1 fruit fly cellular context compared by ENCODE assay signal in the genomic region with DNA sequence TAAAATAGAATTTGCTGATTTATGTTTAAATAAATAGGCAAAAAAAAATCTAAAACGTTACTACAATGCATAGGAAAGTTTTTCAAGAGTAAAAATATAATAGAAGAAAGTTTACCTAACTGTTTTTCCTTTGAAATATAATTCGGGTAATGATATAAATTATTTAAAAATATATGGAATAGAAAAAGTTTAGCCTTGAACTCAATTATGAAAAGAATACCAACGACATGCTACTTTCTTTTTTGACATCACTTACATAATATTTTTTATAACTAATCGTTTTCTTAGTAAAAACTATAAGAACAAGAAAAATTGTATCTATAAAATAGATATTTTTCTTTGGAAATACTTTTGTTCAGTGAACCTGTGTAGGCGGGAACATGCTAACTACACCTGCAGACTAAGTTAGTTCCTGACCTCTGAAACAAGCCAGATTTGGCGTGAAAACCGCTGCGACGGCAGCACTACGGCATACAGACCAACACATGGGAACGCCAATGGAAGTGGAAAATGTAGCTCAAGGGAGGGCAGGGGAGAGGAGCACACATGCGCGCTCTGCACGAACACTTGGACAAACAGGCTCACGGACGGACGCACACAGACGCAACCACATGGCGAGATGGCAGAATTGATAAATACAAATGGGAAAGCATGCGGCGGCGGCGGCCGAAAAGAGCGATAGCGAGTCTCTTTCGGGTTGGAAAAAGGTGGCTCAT.
TF ChIP-seq lines count a peak whose summit lies in the region.

No protein-coding gene starts in this region.

TF ChIP-seq in whole organism, embryonic, 481 proteins besides CTCF, POLR2A, EP300 and RAD21 (continued from another document and continues in another):
- TF ChIP-seq MTF-1 (GFP tag; optimal IDR thresholded peaks at IDR 0.05; lab: Kevin White, UChicago; ENCODE audit: borderline replicate concordance) (no peak), Atf6 (GFP tag; IDR thresholded peaks at IDR 0.05; lab: Robert Waterston, UW) (peak; percentile 30; the same call in 1 of the 2 replicates), fru (optimal IDR thresholded peaks at IDR 0.05; lab: Kevin White, UChicago) (no peak), CG10267 (tag; optimal IDR thresholded peaks at IDR 0.05; lab: Kevin White, UChicago) (peak; percentile 12), org-1 (GFP tag; optimal IDR thresholded peaks at IDR 0.05; lab: Kevin White, UChicago) (no peak), CG13775 (GFP tag; optimal IDR thresholded peaks at IDR 0.05; lab: Kevin White, UChicago) (peak; percentile 32), CG6272 (GFP tag; IDR thresholded peaks at IDR 0.05; lab: Robert Waterston, UW) (peak; percentile 25; the same call in 1 of the 2 replicates), CG15514 (GFP tag; optimal IDR thresholded peaks at IDR 0.05; lab: Kevin White, UChicago) (peak; percentile 52), Ssrp (tag; optimal IDR thresholded peaks at IDR 0.05; lab: Kevin White, UChicago) (peak; percentile 42), chn (GFP tag; optimal IDR thresholded peaks at IDR 0.05; lab: Kevin White, UChicago) (no peak), CG1602 (GFP tag; optimal IDR thresholded peaks at IDR 0.05; lab: Kevin White, UChicago) (peak; percentile 29), Poxn (GFP tag; IDR thresholded peaks at IDR 0.05; lab: Robert Waterston, UW) (no peak), az2 (GFP tag; optimal IDR thresholded peaks at IDR 0.05; lab: Kevin White, UChicago) (peak; percentile 20), chm (GFP tag; IDR thresholded peaks at IDR 0.05; lab: Robert Waterston, UW) (no peak; the same call in 1 of the 2 replicates), CrebB (tag; optimal IDR thresholded peaks at IDR 0.05; lab: Kevin White, UChicago) (peak; percentile 17), crp (GFP tag; optimal IDR thresholded peaks at IDR 0.05; lab: Kevin White, UChicago) (peak in 1 of 2 experiments; percentile 21), CG2712 (tag; optimal IDR thresholded peaks at IDR 0.05; lab: Kevin White, UChicago) (peak; percentile 36), danr (GFP tag; IDR thresholded peaks at IDR 0.05; lab: Robert Waterston, UW) (no peak), NFAT (GFP tag; IDR thresholded peaks at IDR 0.05; lab: Robert Waterston, UW) (peak; percentile 68), ken (GFP tag; IDR thresholded peaks at IDR 0.05; lab: Robert Waterston, UW) (no peak), aop (GFP tag; IDR thresholded peaks at IDR 0.05; lab: Robert Waterston, UW) (0 out of 2 replicates have a peak, but pooled peaks have one; percentile 8), trem (tag; optimal IDR thresholded peaks at IDR 0.05; lab: Kevin White, UChicago) (peak; percentile 21), croc (GFP tag; conservative IDR thresholded peaks at IDR 0.05; lab: Robert Waterston, UW) (no peak), dan (GFP tag; IDR thresholded peaks at IDR 0.05; lab: Robert Waterston, UW) (no peak), HLHmδ (GFP tag; optimal IDR thresholded peaks at IDR 0.05; lab: Kevin White, UChicago) (peak; percentile 81), dysf (GFP tag; IDR thresholded peaks at IDR 0.05; lab: Robert Waterston, UW) (peak; percentile 22; the same call in 2 of the 3 replicates), prd (optimal IDR thresholded peaks at IDR 0.05; lab: Kevin White, UChicago) (no peak), prd (GFP tag; IDR thresholded peaks at IDR 0.05; lab: Robert Waterston, UW) (peak; percentile 23; the same call in 2 of the 3 replicates), ems (GFP tag; optimal IDR thresholded peaks at IDR 0.05; lab: Kevin White, UChicago) (no peak), pzg (GFP tag; optimal IDR thresholded peaks at IDR 0.05; lab: Kevin White, UChicago) (peak; percentile 21), Chrac-16 (GFP tag; optimal IDR thresholded peaks at IDR 0.05; lab: Kevin White, UChicago) (no peak), dmrt99B (tag; optimal IDR thresholded peaks at IDR 0.05; lab: Kevin White, UChicago) (peak; percentile 24), CG14667 (GFP tag; IDR thresholded peaks at IDR 0.05; lab: Robert Waterston, UW) (no peak), slbo (GFP tag; IDR thresholded peaks at IDR 0.05; lab: Robert Waterston, UW) (peak; percentile 46), wek (GFP tag; optimal IDR thresholded peaks at IDR 0.05; lab: Kevin White, UChicago) (no peak), CG9932 (GFP tag; IDR thresholded peaks at IDR 0.05; lab: Robert Waterston, UW) (peak; percentile 61), CG4617 (GFP tag; optimal IDR thresholded peaks at IDR 0.05; lab: Kevin White, UChicago; ENCODE audit: borderline replicate concordance) (no peak), esg (GFP tag; conservative IDR thresholded peaks at IDR 0.05; lab: Robert Waterston, UW) (peak; percentile 27), D19A (tag; optimal IDR thresholded peaks at IDR 0.05; lab: Kevin White, UChicago) (peak; percentile 31), CG13123 (GFP tag; optimal IDR thresholded peaks at IDR 0.05; lab: Kevin White, UChicago) (no peak), hkb (optimal IDR thresholded peaks at IDR 0.05; lab: Kevin White, UChicago) (no peak), hkb (GFP tag; IDR thresholded peaks at IDR 0.05; lab: Robert Waterston, UW) (peak; percentile 25; the same call in 1 of the 2 replicates), pb (GFP tag; optimal IDR thresholded peaks at IDR 0.05; lab: Kevin White, UChicago) (no peak), Bgb (GFP tag; IDR thresholded peaks at IDR 0.05; lab: Robert Waterston, UW; ENCODE audit: partially characterized antibody) (peak; percentile 59; the same call in 1 of the 2 replicates), CG10209 (GFP tag; optimal IDR thresholded peaks at IDR 0.05; lab: Kevin White, UChicago) (peak; percentile 44), CG31388 (GFP tag; optimal IDR thresholded peaks at IDR 0.05; lab: Kevin White, UChicago) (no peak), Hr3 (GFP tag; optimal IDR thresholded peaks at IDR 0.05; lab: Kevin White, UChicago) (peak; percentile 38), CG7987 (GFP tag; optimal IDR thresholded peaks at IDR 0.05; lab: Kevin White, UChicago) (peak; percentile 48), so (GFP tag; IDR thresholded peaks at IDR 0.05; lab: Robert Waterston, UW) (peak; percentile 41; the same call in 1 of the 3 replicates), da (GFP tag; optimal IDR thresholded peaks at IDR 0.05; lab: Kevin White, UChicago) (peak; percentile 48), pnt (GFP tag; optimal IDR thresholded peaks at IDR 0.05; lab: Kevin White, UChicago) (no peak), CG16813 (GFP tag; IDR thresholded peaks at IDR 0.05; lab: Robert Waterston, UW; ENCODE audit: partially characterized antibody) (no peak; the same call in 2 of the 3 replicates), Sox100B (GFP tag; optimal IDR thresholded peaks at IDR 0.05; lab: Kevin White, UChicago) (peak; percentile 52), ranshi (GFP tag; IDR thresholded peaks at IDR 0.05; lab: Robert Waterston, UW) (peak; percentile 5; the same call in 1 of the 2 replicates), Hr78 (GFP tag; optimal IDR thresholded peaks at IDR 0.05; lab: Kevin White, UChicago) (peak in 1 of 2 experiments; percentile 18), Adf1 (GFP tag; IDR thresholded peaks at IDR 0.05; lab: Robert Waterston, UW) (peak; percentile 83), CG1529 (GFP tag; optimal IDR thresholded peaks at IDR 0.05; lab: Kevin White, UChicago) (no peak), tup (GFP tag; optimal IDR thresholded peaks at IDR 0.05; lab: Kevin White, UChicago) (no peak), Ptx1 (GFP tag; IDR thresholded peaks at IDR 0.05; lab: Robert Waterston, UW) (0 out of 2 replicates have a peak, but pooled peaks have one; percentile 13), Sry-β (GFP tag; optimal IDR thresholded peaks at IDR 0.05; lab: Kevin White, UChicago) (peak; percentile 98), CG31441 (GFP tag; IDR thresholded peaks at IDR 0.05; lab: Robert Waterston, UW) (peak; percentile 28; the same call in 1 of the 2 replicates), CG5245 (GFP tag; optimal IDR thresholded peaks at IDR 0.05; lab: Kevin White, UChicago) (no peak), sna (GFP tag; IDR thresholded peaks at IDR 0.05; lab: Robert Waterston, UW; ENCODE audit: partially characterized antibody) (no peak), CG31365 (tag; optimal IDR thresholded peaks at IDR 0.05; lab: Kevin White, UChicago) (no peak), CG11456 (GFP tag; IDR thresholded peaks at IDR 0.05; lab: Robert Waterston, UW) (no peak), Ravus (GFP tag; IDR thresholded peaks at IDR 0.05; lab: Robert Waterston, UW) (no peak), Asciz (GFP tag; optimal IDR thresholded peaks at IDR 0.05; lab: Kevin White, UChicago) (no peak), lbe (GFP tag; optimal IDR thresholded peaks at IDR 0.05; lab: Kevin White, UChicago) (no peak), H2.0 (GFP tag; IDR thresholded peaks at IDR 0.05; lab: Robert Waterston, UW) (no peak), bbx (GFP tag; IDR thresholded peaks at IDR 0.05; lab: Robert Waterston, UW; ENCODE audit: partially characterized antibody) (peak; percentile 50; the same call in 1 of the 2 replicates), CG34422 (GFP tag; IDR thresholded peaks at IDR 0.05; lab: Robert Waterston, UW) (peak; percentile 70; the same call in 2 of the 3 replicates), NC2α (GFP tag; optimal IDR thresholded peaks at IDR 0.05; lab: Kevin White, UChicago) (no peak), CG14441 (GFP tag; IDR thresholded peaks at IDR 0.05; lab: Robert Waterston, UW) (0 out of 2 replicates have a peak, but pooled peaks have one; percentile 34), grn (GFP tag; optimal IDR thresholded peaks at IDR 0.05; lab: Kevin White, UChicago) (peak; percentile 98), Spps (tag; optimal IDR thresholded peaks at IDR 0.05; lab: Kevin White, UChicago) (no peak), Gug (GFP tag; IDR thresholded peaks at IDR 0.05; lab: Robert Waterston, UW) (peak; percentile 14; the same call in 1 of the 4 replicates), Hr51 (GFP tag; optimal IDR thresholded peaks at IDR 0.05; lab: Kevin White, UChicago) (peak in 1 of 2 experiments; percentile 30), ind (GFP tag; optimal IDR thresholded peaks at IDR 0.05; lab: Kevin White, UChicago) (no peak), lola (GFP tag; optimal IDR thresholded peaks at IDR 0.05; lab: Kevin White, UChicago) (peak in 1 of 3 experiments; percentile 50), CG7271 (tag; optimal IDR thresholded peaks at IDR 0.05; lab: Kevin White, UChicago) (no peak), CG5953 (GFP tag; IDR thresholded peaks at IDR 0.05; lab: Robert Waterston, UW) (no peak), CG17328 (GFP tag; IDR thresholded peaks at IDR 0.05; lab: Robert Waterston, UW) (no peak), CG10431 (GFP tag; optimal IDR thresholded peaks at IDR 0.05; lab: Kevin White, UChicago) (no peak), lov (optimal IDR thresholded peaks at IDR 0.05; lab: Kevin White, UChicago) (no peak), lov (GFP tag; IDR thresholded peaks at IDR 0.05; lab: Robert Waterston, UW) (0 out of 3 replicates have a peak, but pooled peaks have one; percentile 59), pita (GFP tag; optimal IDR thresholded peaks at IDR 0.05; lab: Kevin White, UChicago) (no peak), CG13287 (GFP tag; IDR thresholded peaks at IDR 0.05; lab: Robert Waterston, UW; ENCODE audit: partially characterized antibody) (peak; percentile 20; the same call in 1 of the 2 replicates), Dad (GFP tag; optimal IDR thresholded peaks at IDR 0.05; lab: Kevin White, UChicago) (no peak), CG18011 (GFP tag; optimal IDR thresholded peaks at IDR 0.05; lab: Kevin White, UChicago) (no peak), CG3995 (GFP tag; optimal IDR thresholded peaks at IDR 0.05; lab: Kevin White, UChicago) (no peak), phol (tag; optimal IDR thresholded peaks at IDR 0.05; lab: Kevin White, UChicago) (peak; percentile 23), Vsx1 (GFP tag; optimal IDR thresholded peaks at IDR 0.05; lab: Kevin White, UChicago) (no peak), Abd-B (GFP tag; optimal IDR thresholded peaks at IDR 0.05; lab: Kevin White, UChicago) (no peak), CG7357 (GFP tag; IDR thresholded peaks at IDR 0.05; lab: Robert Waterston, UW) (no peak), CG31224 (GFP tag; IDR thresholded peaks at IDR 0.05; lab: Robert Waterston, UW) (peak; percentile 36), caup (GFP tag; optimal IDR thresholded peaks at IDR 0.05; lab: Kevin White, UChicago; ENCODE audit: severe bottlenecking) (peak; percentile 40), CG3407 (GFP tag; optimal IDR thresholded peaks at IDR 0.05; lab: Kevin White, UChicago) (peak; percentile 13), CG13894 (tag; optimal IDR thresholded peaks at IDR 0.05; lab: Kevin White, UChicago) (peak; percentile 60), fd64A (GFP tag; optimal IDR thresholded peaks at IDR 0.05; lab: Kevin White, UChicago) (no peak), PHDP (tag; optimal IDR thresholded peaks at IDR 0.05; lab: Kevin White, UChicago) (no peak), chif (GFP tag; optimal IDR thresholded peaks at IDR 0.05; lab: Kevin White, UChicago) (no peak), sim (GFP tag; IDR thresholded peaks at IDR 0.05; lab: Robert Waterston, UW) (no peak), Fer1 (GFP tag; optimal IDR thresholded peaks at IDR 0.05; lab: Kevin White, UChicago) (peak; percentile 10), cas (GFP tag; IDR thresholded peaks at IDR 0.05; lab: Robert Waterston, UW) (no peak), CG5180 (GFP tag; optimal IDR thresholded peaks at IDR 0.05; lab: Kevin White, UChicago) (no peak), Awh (GFP tag; IDR thresholded peaks at IDR 0.05; lab: Robert Waterston, UW) (no peak), MESR4 (GFP tag; optimal IDR thresholded peaks at IDR 0.05; lab: Kevin White, UChicago) (no peak), CG12071 (GFP tag; optimal IDR thresholded peaks at IDR 0.05; lab: Kevin White, UChicago) (no peak), ftz-f1 (GFP tag; optimal IDR thresholded peaks at IDR 0.05; lab: Kevin White, UChicago) (peak; percentile 80), CG12236 (GFP tag; optimal IDR thresholded peaks at IDR 0.05; lab: Kevin White, UChicago) (no peak), row (GFP tag; IDR thresholded peaks at IDR 0.05; lab: Robert Waterston, UW) (peak; percentile 91), disco-r (GFP tag; optimal IDR thresholded peaks at IDR 0.05; lab: Kevin White, UChicago) (no peak), pros (GFP tag; optimal IDR thresholded peaks at IDR 0.05; lab: Kevin White, UChicago) (peak; percentile 24), CG8478 (optimal IDR thresholded peaks at IDR 0.05; lab: Kevin White, UChicago) (no peak), Lpt (GFP tag; optimal IDR thresholded peaks at IDR 0.05; lab: Kevin White, UChicago) (no peak), CG10147 (GFP tag; optimal IDR thresholded peaks at IDR 0.05; lab: Kevin White, UChicago) (peak; percentile 32), Doc3 (GFP tag; IDR thresholded peaks at IDR 0.05; lab: Robert Waterston, UW; ENCODE audit: partially characterized antibody) (no peak), CG12769 (tag; optimal IDR thresholded peaks at IDR 0.05; lab: Kevin White, UChicago) (peak; percentile 95), Hmr (GFP tag; optimal IDR thresholded peaks at IDR 0.05; lab: Kevin White, UChicago) (no peak), CG3847 (GFP tag; IDR thresholded peaks at IDR 0.05; lab: Robert Waterston, UW) (0 out of 2 replicates have a peak, but pooled peaks have one; percentile 18)
